Fruit fly (Drosophila melanogaster) whole organism, embryonic: Measurements from ENCODE around the gene CG33158.

Experiments
- B-H2 ChIP-seq: fragments of 200-800 bp; sonication (Bioruptor generic); optimal IDR thresholded peaks from 2 replicates; lab custom pipeline; 2018; ENCODE audit warnings: missing biosample characterization, mild to moderate bottlenecking, missing genetic modification characterization
- C15 ChIP-seq: fragments of 200-800 bp; sonication (Bioruptor generic); IDR thresholded peaks from 3 replicates; pipeline ENCODE4 v1.3.6; 2022; ENCODE audit warnings: missing biosample characterization, missing genetic modification characterization
- CG10366 ChIP-seq: fragments of 200-800 bp; sonication (Bioruptor generic); IDR thresholded peaks from 2 replicates; pipeline ENCODE4 v1.3.6; 2022; ENCODE audit warnings: missing biosample characterization, missing genetic modification characterization
- CG11695 ChIP-seq: fragments of 200-800 bp; sonication (Bioruptor generic); IDR thresholded peaks from 3 replicates; pipeline ENCODE4 v1.3.6; 2022; ENCODE audit warnings: missing biosample characterization, missing genetic modification characterization
- CG13296 ChIP-seq: fragments of 200-800 bp; sonication (Bioruptor generic); optimal IDR thresholded peaks from 3 replicates; lab custom pipeline; 2018; ENCODE audit warnings: missing biosample characterization, mild to moderate bottlenecking, missing genetic modification characterization
- CG16813 ChIP-seq: fragments of 200-800 bp; sonication (Bioruptor generic); IDR thresholded peaks from 3 replicates; pipeline ENCODE4 v1.3.6; 2022; ENCODE audit warnings: missing biosample characterization, missing genetic modification characterization; ENCODE audit not compliant: partially characterized antibody
- CG1792 ChIP-seq: fragments of 200-800 bp; sonication (Bioruptor generic); optimal IDR thresholded peaks from 2 replicates; lab custom pipeline; 2016; ENCODE audit warnings: missing biosample characterization, missing genetic modification characterization
- CG30431 ChIP-seq: fragments of 200-800 bp; sonication (Bioruptor generic); optimal IDR thresholded peaks from 2 replicates; lab custom pipeline; 2017; ENCODE audit warnings: missing biosample characterization, missing genetic modification characterization
- CG4424 ChIP-seq: fragments of 200-800 bp; sonication (Bioruptor generic); optimal IDR thresholded peaks from 3 replicates; lab custom pipeline; 2016; ENCODE audit warnings: missing biosample characterization, missing genetic modification characterization
- CG4707 ChIP-seq: fragments of 200-800 bp; sonication (Bioruptor generic); optimal IDR thresholded peaks from 2 replicates; lab custom pipeline; 2018; ENCODE audit warnings: missing biosample characterization, mild to moderate bottlenecking, missing genetic modification characterization, moderate library complexity
- CG4730 ChIP-seq: fragments of 200-800 bp; sonication (Bioruptor generic); IDR thresholded peaks from 2 replicates; pipeline ENCODE4 v1.3.6; 2022; ENCODE audit warnings: missing biosample characterization, missing genetic modification characterization
- CG6254 ChIP-seq: fragments of 200-800 bp; sonication (Bioruptor generic); optimal IDR thresholded peaks from 3 replicates; lab custom pipeline; 2017; ENCODE audit warnings: mild to moderate bottlenecking, missing biosample characterization, missing genetic modification reagents, missing genetic modification characterization
- CG6683 ChIP-seq: fragments of 200-800 bp; sonication (Bioruptor generic); optimal IDR thresholded peaks from 2 replicates; lab custom pipeline; 2017; ENCODE audit warnings: missing biosample characterization, mild to moderate bottlenecking, missing genetic modification characterization, missing genetic modification reagents
- CG8281 ChIP-seq: fragments of 200-800 bp; sonication (Bioruptor generic); optimal IDR thresholded peaks from 2 replicates; lab custom pipeline; 2018; ENCODE audit warnings: missing biosample characterization, mild to moderate bottlenecking, missing genetic modification characterization, moderate library complexity
- CG8765 ChIP-seq: fragments of 200-800 bp; sonication (Bioruptor generic); IDR thresholded peaks from 2 replicates; pipeline ENCODE4 v1.3.6; 2022; ENCODE audit warnings: missing biosample characterization, missing genetic modification characterization
- CHES-1-like ChIP-seq: fragments of 200-800 bp; sonication (Bioruptor generic); optimal IDR thresholded peaks from 2 replicates; lab custom pipeline; 2016; ENCODE audit warnings: missing biosample characterization, missing genetic modification characterization
- Camta ChIP-seq: fragments of 200-800 bp; sonication (Bioruptor generic); optimal IDR thresholded peaks from 2 replicates; lab custom pipeline; 2016; ENCODE audit warnings: missing biosample characterization, missing genetic modification characterization
- D ChIP-seq, 2 experiments: fragments of 200-800 bp in 1 of 2; fragments of >200 bp in 1 of 2; sonication (Bioruptor generic) in 1 of 2; optimal IDR thresholded peaks; 2 replicates in 1 of 2; 3 replicates in 1 of 2; lab custom pipeline; 2017; ENCODE audit warnings: mild to moderate bottlenecking in 1 of 2, missing biosample characterization in 1 of 2, missing genetic modification characterization in 1 of 2, missing genetic modification reagents in 1 of 2
- Dek ChIP-seq: fragments of 200-800 bp; sonication (Bioruptor generic); optimal IDR thresholded peaks from 3 replicates; lab custom pipeline; 2019; ENCODE audit warnings: missing biosample characterization, mild to moderate bottlenecking, missing genetic modification characterization, moderate library complexity
- Dfd ChIP-seq, 2 experiments: fragments of >200 bp; optimal IDR thresholded peaks; 2 replicates each; lab custom pipeline; 2017; ENCODE audit warnings: missing biosample characterization in 2 of 2, missing genetic modification characterization in 2 of 2
- Dp ChIP-seq: fragments of 200-800 bp; sonication (Bioruptor generic); optimal IDR thresholded peaks from 2 replicates; lab custom pipeline; 2018; ENCODE audit warnings: missing biosample characterization, mild to moderate bottlenecking, missing genetic modification characterization, moderate library complexity
- E2f2 ChIP-seq: fragments of 200-800 bp; sonication (Bioruptor generic); IDR thresholded peaks from 2 replicates; pipeline ENCODE4 v1.3.6; 2022; ENCODE audit warnings: missing biosample characterization, missing genetic modification characterization
- ERR ChIP-seq: fragments of 200-800 bp; sonication (Bioruptor generic); optimal IDR thresholded peaks from 2 replicates; lab custom pipeline; 2016; ENCODE audit warnings: missing biosample characterization, missing genetic modification characterization
- Fer2 ChIP-seq: fragments of 200-800 bp; sonication (Bioruptor generic); optimal IDR thresholded peaks from 2 replicates; lab custom pipeline; 2018; ENCODE audit warnings: missing biosample characterization, mild to moderate bottlenecking, missing genetic modification characterization, moderate library complexity
- HHEX ChIP-seq: fragments of 200-800 bp; sonication (Bioruptor generic); optimal IDR thresholded peaks from 3 replicates; lab custom pipeline; 2017; ENCODE audit warnings: missing biosample characterization, mild to moderate bottlenecking, missing genetic modification characterization, missing genetic modification reagents
- Hr78 ChIP-seq, 2 experiments: fragments of 200-800 bp in 1 of 2; fragments of >200 bp in 1 of 2; sonication (Bioruptor generic) in 1 of 2; optimal IDR thresholded peaks; 2 replicates each; lab custom pipeline; 2017 to 2019; ENCODE audit warnings: missing biosample characterization in 2 of 2, missing genetic modification characterization in 2 of 2, mild to moderate bottlenecking in 1 of 2, moderate library complexity in 1 of 2
- Jarid2 ChIP-seq: fragments of 200-800 bp; sonication (Bioruptor generic); optimal IDR thresholded peaks from 3 replicates; lab custom pipeline; 2017; ENCODE audit warnings: mild to moderate bottlenecking, missing biosample characterization, missing genetic modification reagents, missing genetic modification characterization
- Kr ChIP-seq: fragments of 200-800 bp; sonication (Bioruptor generic); optimal IDR thresholded peaks from 2 replicates; lab custom pipeline; 2017; ENCODE audit warnings: missing biosample characterization, mild to moderate bottlenecking, missing genetic modification characterization
- Max ChIP-seq: fragments of 200-800 bp; sonication (Bioruptor generic); optimal IDR thresholded peaks from 2 replicates; lab custom pipeline; 2016; ENCODE audit warnings: missing biosample characterization, mild to moderate bottlenecking, missing genetic modification characterization
- NfI ChIP-seq: fragments of 200-800 bp; sonication (Bioruptor generic); optimal IDR thresholded peaks from 3 replicates; lab custom pipeline; 2018; ENCODE audit warnings: missing biosample characterization, mild to moderate bottlenecking, missing genetic modification characterization, moderate library complexity
- Stat92E ChIP-seq, 3 experiments: fragments of >200 bp in 2 of 3; fragments of 200-800 bp in 1 of 3; sonication (Bioruptor generic) in 1 of 3; optimal IDR thresholded peaks; 2 replicates each; lab custom pipeline; 2017 to 2019; ENCODE audit warnings: missing biosample characterization in 3 of 3, missing genetic modification characterization in 3 of 3, mild to moderate bottlenecking in 1 of 3, moderate library complexity in 1 of 3
- Taf1 ChIP-seq: fragments of 200-800 bp; sonication (Bioruptor generic); IDR thresholded peaks from 2 replicates; pipeline ENCODE4 v1.3.6; 2022; ENCODE audit warnings: missing biosample characterization, missing genetic modification characterization
- Vsx1 ChIP-seq: fragments of 200-800 bp; sonication (Bioruptor generic); optimal IDR thresholded peaks from 2 replicates; lab custom pipeline; 2017; ENCODE audit warnings: missing biosample characterization, mild to moderate bottlenecking, missing genetic modification characterization, missing genetic modification reagents
- bcd ChIP-seq: fragments of 200-800 bp; sonication (Bioruptor generic); optimal IDR thresholded peaks from 2 replicates; lab custom pipeline; 2017; ENCODE audit warnings: missing biosample characterization, mild to moderate bottlenecking, missing genetic modification characterization
- bigmax ChIP-seq: fragments of 200-800 bp; sonication (Bioruptor generic); optimal IDR thresholded peaks from 2 replicates; lab custom pipeline; 2018; ENCODE audit warnings: missing biosample characterization, mild to moderate bottlenecking, missing genetic modification characterization
- cg ChIP-seq: fragments of 200-800 bp; sonication (Bioruptor generic); optimal IDR thresholded peaks from 3 replicates; lab custom pipeline; 2019; ENCODE audit warnings: missing biosample characterization, mild to moderate bottlenecking, missing genetic modification characterization, moderate library complexity
- chn ChIP-seq: fragments of 200-800 bp; sonication (Bioruptor generic); optimal IDR thresholded peaks from 2 replicates; lab custom pipeline; 2016; ENCODE audit warnings: missing biosample characterization, missing genetic modification characterization
- crp ChIP-seq, 2 experiments: fragments of 200-800 bp; sonication (Bioruptor generic); optimal IDR thresholded peaks; 2 replicates in 1 of 2; 3 replicates in 1 of 2; lab custom pipeline; 2017; ENCODE audit warnings: missing biosample characterization in 2 of 2, missing genetic modification characterization in 2 of 2, mild to moderate bottlenecking in 1 of 2, moderate library complexity in 1 of 2
- ewg ChIP-seq: fragments of 200-800 bp; sonication (Bioruptor generic); optimal IDR thresholded peaks from 3 replicates; lab custom pipeline; 2017; ENCODE audit warnings: mild to moderate bottlenecking, missing biosample characterization, missing genetic modification reagents, missing genetic modification characterization
- ftz-f1 ChIP-seq: fragments of 200-800 bp; sonication (Bioruptor generic); optimal IDR thresholded peaks from 2 replicates; lab custom pipeline; 2016; ENCODE audit warnings: missing biosample characterization, missing genetic modification characterization
- kni ChIP-seq: fragments of 200-800 bp; sonication (Bioruptor generic); optimal IDR thresholded peaks from 3 replicates; lab custom pipeline; 2017; ENCODE audit warnings: mild to moderate bottlenecking, missing biosample characterization, missing genetic modification reagents, missing genetic modification characterization
- pho ChIP-seq: fragments of 200-800 bp; sonication (Bioruptor generic); optimal IDR thresholded peaks from 2 replicates; lab custom pipeline; 2016; ENCODE audit warnings: missing biosample characterization, missing genetic modification characterization
- phol ChIP-seq: fragments of 200-800 bp; sonication (Bioruptor generic); optimal IDR thresholded peaks from 3 replicates; lab custom pipeline; 2018; ENCODE audit warnings: missing biosample characterization, mild to moderate bottlenecking, missing genetic modification characterization, moderate library complexity
- psq ChIP-seq: fragments of 200-800 bp; sonication (Bioruptor generic); optimal IDR thresholded peaks from 2 replicates; lab custom pipeline; 2017; ENCODE audit warnings: missing biosample characterization, missing genetic modification characterization
- sna ChIP-seq: fragments of 200-800 bp; sonication (Bioruptor generic); IDR thresholded peaks from 2 replicates; pipeline ENCODE4 v1.3.6; 2022; ENCODE audit warnings: missing biosample characterization, missing genetic modification characterization; ENCODE audit not compliant: partially characterized antibody
- sob ChIP-seq: fragments of 200-800 bp; sonication (Bioruptor generic); IDR thresholded peaks from 2 replicates; pipeline ENCODE4 v1.3.6; 2022; ENCODE audit warnings: missing biosample characterization, missing genetic modification characterization
- toy ChIP-seq: fragments of 200-800 bp; sonication (Bioruptor generic); IDR thresholded peaks from 2 replicates; pipeline ENCODE4 v1.3.6; 2022; ENCODE audit warnings: missing biosample characterization, missing genetic modification characterization
- ttk ChIP-seq: fragments of 200-800 bp; sonication (Bioruptor generic); IDR thresholded peaks from 2 replicates; pipeline ENCODE4 v2.1.2; 2022; ENCODE audit warnings: missing biosample characterization, missing genetic modification characterization
- zfh1 ChIP-seq: fragments of 200-800 bp; sonication (Bioruptor generic); IDR thresholded peaks from 3 replicates; pipeline ENCODE4 v1.3.6; 2022; ENCODE audit warnings: missing biosample characterization, missing genetic modification characterization

Gene CG33158

dm6 chr3L:16380770-16381169 is 38.6 kb upstream of the CG33158 start (continued):
- TF ChIP-seq sob (GFP tag; lab: Robert Waterston, UW) = peak; percentile 66
- TF ChIP-seq CG8765 (GFP tag; lab: Robert Waterston, UW) = no peak
- TF ChIP-seq CG11695 (GFP tag; lab: Robert Waterston, UW) = 0 out of 3 replicates have a peak, but pooled peaks have one; percentile 44
- TF ChIP-seq Vsx1 (GFP tag; lab: Kevin White, UChicago) = no peak
- TF ChIP-seq CG13296 = peak; percentile 76
- peak; percentile 34 for TF ChIP-seq bcd (GFP tag; lab: Kevin White, UChicago)
- 0 out of 2 replicates have a peak, but pooled peaks have one; percentile 28 for TF ChIP-seq E2f2 (GFP tag; lab: Robert Waterston, UW)
- TF ChIP-seq cg (GFP tag; lab: Kevin White, UChicago) = peak; percentile 78
- no peak for TF ChIP-seq Kr
- TF ChIP-seq CG6254 (GFP tag; lab: Kevin White, UChicago) = no peak
- peak; percentile 27 for TF ChIP-seq ewg
- TF ChIP-seq Fer2 (tag; lab: Kevin White, UChicago) = peak; percentile 64
- no peak for TF ChIP-seq CG10366
- TF ChIP-seq kni = peak; percentile 66
- TF ChIP-seq D (optimal IDR thresholded peaks at IDR 0.05; lab: Kevin White, UChicago) = no peak
- peak; percentile 58 for TF ChIP-seq D (GFP tag; optimal IDR thresholded peaks at IDR 0.05; lab: Kevin White, UChicago)
- peak; percentile 16 for TF ChIP-seq CG4707
- peak; percentile 34; the same call in 1 of the 2 replicates for TF ChIP-seq CG4730 (GFP tag; lab: Robert Waterston, UW)
- TF ChIP-seq CG6683 (GFP tag; lab: Kevin White, UChicago) = peak; percentile 28
- peak; percentile 74 for TF ChIP-seq Dek (tag; lab: Kevin White, UChicago)
- 0 out of 2 replicates have a peak, but pooled peaks have one; percentile 44 for TF ChIP-seq ttk (GFP tag; lab: Robert Waterston, UW)
- peak; percentile 50 for TF ChIP-seq CHES-1-like (GFP tag; lab: Kevin White, UChicago)
- TF ChIP-seq B-H2 (GFP tag; lab: Kevin White, UChicago) = peak; percentile 62
- TF ChIP-seq Camta (GFP tag; lab: Kevin White, UChicago) = peak; percentile 40
- peak; percentile 52 for TF ChIP-seq CG4424
- TF ChIP-seq C15 (GFP tag; lab: Robert Waterston, UW) = no peak
- peak; percentile 62; the same call in 2 of the 3 replicates for TF ChIP-seq zfh1 (GFP tag; lab: Robert Waterston, UW)
- TF ChIP-seq crp (GFP tag; optimal IDR thresholded peaks at IDR 0.05; lab: Kevin White, UChicago) = no peak
- TF ChIP-seq ERR (GFP tag; lab: Kevin White, UChicago) = no peak
- peak; percentile 60; the same call in 1 of the 2 replicates for TF ChIP-seq toy (GFP tag; lab: Robert Waterston, UW)
- peak; percentile 65 for TF ChIP-seq HHEX (GFP tag; lab: Kevin White, UChicago)
- TF ChIP-seq Dfd (GFP tag; optimal IDR thresholded peaks at IDR 0.05; lab: Kevin White, UChicago) = no peak
- TF ChIP-seq pho = peak; percentile 59
- no peak for TF ChIP-seq CG30431
- no peak for TF ChIP-seq Max (GFP tag; lab: Kevin White, UChicago)
- TF ChIP-seq Taf1 (GFP tag; lab: Robert Waterston, UW) = peak; percentile 53
- TF ChIP-seq NfI (GFP tag; lab: Kevin White, UChicago) = peak; percentile 69
- TF ChIP-seq ftz-f1 (GFP tag; lab: Kevin White, UChicago) = no peak
- TF ChIP-seq bigmax (GFP tag; lab: Kevin White, UChicago) = no peak
- no peak for TF ChIP-seq sna (GFP tag; lab: Robert Waterston, UW)
- TF ChIP-seq CG8281 = peak; percentile 29
- TF ChIP-seq Stat92E (GFP tag; optimal IDR thresholded peaks at IDR 0.05; lab: Kevin White, UChicago) = no peak
- TF ChIP-seq psq (GFP tag; lab: Kevin White, UChicago) = no peak
- peak; percentile 14 for TF ChIP-seq Jarid2 (GFP tag; lab: Kevin White, UChicago)
- TF ChIP-seq CG1792 = peak; percentile 43
- TF ChIP-seq Hr78 (GFP tag; optimal IDR thresholded peaks at IDR 0.05; lab: Kevin White, UChicago) = peak in 1 of 2 experiments; percentile 41
- TF ChIP-seq Dp = no peak
- TF ChIP-seq phol (tag; lab: Kevin White, UChicago) = peak; percentile 61
- peak; percentile 38 for TF ChIP-seq chn (GFP tag; lab: Kevin White, UChicago)
- TF ChIP-seq CG16813 (GFP tag; lab: Robert Waterston, UW) = no peak
